Worm (Caenorhabditis elegans) whole organism, L3 larva: ENCODE measurements around the gene T05B4.8.

Source experiments
- R02D3.7 ChIP-seq: fragments of 150-350 bp; optimal IDR thresholded peaks from 2 replicates; lab custom pipeline; 2014; ENCODE audit warnings: missing biosample characterization, missing genetic modification characterization
- ZK546.5 ChIP-seq: sonication (generic microtip); optimal IDR thresholded peaks from 2 replicates; lab custom pipeline; 2017; ENCODE audit warnings: missing biosample characterization, missing genetic modification characterization
- ama-1 ChIP-seq: fragments of 150-350 bp; optimal IDR thresholded peaks from 2 replicates; lab custom pipeline; 2018
- ceh-16 ChIP-seq: sonication (generic microtip); optimal IDR thresholded peaks from 2 replicates; lab custom pipeline; 2017; ENCODE audit warnings: missing biosample characterization, missing genetic modification characterization
- ceh-28 ChIP-seq: fragments of 150-350 bp; optimal IDR thresholded peaks from 2 replicates; lab custom pipeline; 2014; ENCODE audit warnings: missing biosample characterization, missing genetic modification reagents, missing genetic modification characterization
- ceh-82 ChIP-seq: fragments of 150-350 bp; optimal IDR thresholded peaks from 2 replicates; lab custom pipeline; 2014; ENCODE audit warnings: missing biosample characterization, missing genetic modification characterization
- daf-12 ChIP-seq: fragments of 150-350 bp; optimal IDR thresholded peaks from 2 replicates; lab custom pipeline; 2014; ENCODE audit warnings: missing biosample characterization, missing genetic modification reagents, missing genetic modification characterization
- elt-2 ChIP-seq: sonication (generic microtip); optimal IDR thresholded peaks from 2 replicates; lab custom pipeline; 2016; ENCODE audit warnings: missing genetic modification reagents, mild to moderate bottlenecking, missing genetic modification characterization, missing compliant biosample characterization
- eor-1 ChIP-seq, 2 experiments: fragments of 150-350 bp; optimal IDR thresholded peaks; 2 replicates each; lab custom pipeline; 2014 to 2018; ENCODE audit warnings: missing biosample characterization in 2 of 2, missing genetic modification characterization in 2 of 2
- fkh-2 ChIP-seq: fragments of 150-350 bp; optimal IDR thresholded peaks from 2 replicates; lab custom pipeline; 2014; ENCODE audit warnings: missing biosample characterization, missing genetic modification reagents, missing genetic modification characterization
- fos-1 ChIP-seq: fragments of 150-350 bp; optimal IDR thresholded peaks from 2 replicates; lab custom pipeline; 2014; ENCODE audit warnings: missing biosample characterization, missing genetic modification characterization
- hmg-11 ChIP-seq: sonication (generic microtip); optimal IDR thresholded peaks from 2 replicates; lab custom pipeline; 2016; ENCODE audit warnings: missing genetic modification characterization, missing compliant biosample characterization
- lin-15B ChIP-seq: fragments of 150-350 bp; optimal IDR thresholded peaks from 2 replicates; lab custom pipeline; 2014; ENCODE audit warnings: missing biosample characterization, missing genetic modification characterization
- lin-39 ChIP-seq: fragments of 150-350 bp; optimal IDR thresholded peaks from 2 replicates; lab custom pipeline; 2018; ENCODE audit warnings: missing biosample characterization, missing genetic modification reagents, missing genetic modification characterization
- lsy-12 ChIP-seq: sonication (generic microtip); optimal IDR thresholded peaks from 2 replicates; lab custom pipeline; 2016; ENCODE audit warnings: mild to moderate bottlenecking, missing genetic modification characterization, missing compliant biosample characterization
- mml-1 ChIP-seq: fragments of 150-350 bp; sonication (generic microtip); optimal IDR thresholded peaks from 3 replicates; lab custom pipeline; 2014; ENCODE audit warnings: missing biosample characterization, missing genetic modification characterization
- nfya-1 ChIP-seq: sonication (generic microtip); optimal IDR thresholded peaks from 2 replicates; lab custom pipeline; 2017; ENCODE audit warnings: missing genetic modification characterization, mild to moderate bottlenecking, missing compliant biosample characterization, antibody characterized with exemption, moderate library complexity; ENCODE audit not compliant: insufficient read depth
- nhr-11 ChIP-seq: fragments of 150-350 bp; optimal IDR thresholded peaks from 2 replicates; lab custom pipeline; 2014; ENCODE audit warnings: missing biosample characterization, missing genetic modification characterization
- nhr-12 ChIP-seq: fragments of 150-350 bp; optimal IDR thresholded peaks from 2 replicates; lab custom pipeline; 2014; ENCODE audit warnings: missing biosample characterization, missing genetic modification characterization
- nhr-23 ChIP-seq: fragments of 150-350 bp; optimal IDR thresholded peaks from 2 replicates; lab custom pipeline; 2014; ENCODE audit warnings: missing biosample characterization, missing genetic modification reagents, missing genetic modification characterization
- nhr-25 ChIP-seq: sonication (generic microtip); optimal IDR thresholded peaks from 2 replicates; lab custom pipeline; 2017; ENCODE audit warnings: missing biosample characterization, missing genetic modification characterization
- nhr-28 ChIP-seq: fragments of 150-350 bp; optimal IDR thresholded peaks from 2 replicates; lab custom pipeline; 2014; ENCODE audit warnings: missing biosample characterization, missing genetic modification characterization
- nhr-43 ChIP-seq: sonication (generic microtip); optimal IDR thresholded peaks from 2 replicates; lab custom pipeline; 2016; ENCODE audit warnings: mild to moderate bottlenecking, missing genetic modification characterization, missing compliant biosample characterization; ENCODE audit not compliant: poor library complexity, severe bottlenecking
- nhr-67 ChIP-seq: fragments of 150-350 bp; optimal IDR thresholded peaks from 2 replicates; lab custom pipeline; 2014; ENCODE audit warnings: missing biosample characterization, missing genetic modification characterization
- nhr-77 ChIP-seq: fragments of 150-350 bp; optimal IDR thresholded peaks from 2 replicates; lab custom pipeline; 2014; ENCODE audit warnings: missing biosample characterization, missing genetic modification characterization
- pha-4 ChIP-seq: fragments of 150-350 bp; optimal IDR thresholded peaks from 2 replicates; lab custom pipeline; 2014; ENCODE audit warnings: missing biosample characterization, missing genetic modification reagents, missing genetic modification characterization
- pqm-1 ChIP-seq: fragments of 150-350 bp; optimal IDR thresholded peaks from 2 replicates; lab custom pipeline; 2017; ENCODE audit warnings: missing biosample characterization, missing genetic modification characterization, inconsistent platforms
- sea-2 ChIP-seq: fragments of 150-350 bp; sonication (generic microtip); optimal IDR thresholded peaks from 4 replicates; lab custom pipeline; 2014; ENCODE audit warnings: missing biosample characterization, missing genetic modification reagents, missing genetic modification characterization
- skn-1 ChIP-seq: fragments of 150-350 bp; optimal IDR thresholded peaks from 2 replicates; lab custom pipeline; 2014; ENCODE audit warnings: missing biosample characterization, missing genetic modification characterization
- snpc-4 ChIP-seq: fragments of 150-350 bp; optimal IDR thresholded peaks from 2 replicates; lab custom pipeline; 2014; ENCODE audit warnings: missing biosample characterization, missing genetic modification characterization
- zag-1 ChIP-seq: fragments of 150-350 bp; optimal IDR thresholded peaks from 2 replicates; lab custom pipeline; 2014; ENCODE audit warnings: missing biosample characterization, missing genetic modification characterization
- ztf-4 ChIP-seq: fragments of 150-350 bp; optimal IDR thresholded peaks from 2 replicates; lab custom pipeline; 2014; ENCODE audit warnings: missing biosample characterization, missing genetic modification characterization

The T05B4.8 gene

ce11 chrV:4104298-4104697 lies 11.7 kb downstream of the T05B4.8 start, which contains the start of gene srj-39:
Gene srj-39, plus strand, starts transcription at chrV:4104598.
- TF ChIP-seq elt-2 (tag; lab: Kevin White, UChicago), result no peak
- no peak for TF ChIP-seq fkh-2 (tag; lab: Kevin White, UChicago)
- TF ChIP-seq hmg-11, result no peak
- no peak for TF ChIP-seq sea-2 (GFP tag; lab: Kevin White, UChicago)
- no peak for TF ChIP-seq daf-12
- TF ChIP-seq nhr-25 (tag; lab: Kevin White, UChicago), result no peak
- no peak for TF ChIP-seq ama-1
- no peak for TF ChIP-seq nhr-11
- TF ChIP-seq nhr-67 (tag; lab: Kevin White, UChicago), result no peak
- TF ChIP-seq ceh-28 (tag; lab: Kevin White, UChicago), result no peak
- no peak for TF ChIP-seq snpc-4 (tag; lab: Kevin White, UChicago)
- TF ChIP-seq ztf-4 (tag; lab: Kevin White, UChicago), result no peak
- TF ChIP-seq nhr-77 (tag; lab: Kevin White, UChicago), result no peak
- TF ChIP-seq nhr-43 (tag; lab: Kevin White, UChicago), result no peak
- no peak for TF ChIP-seq ZK546.5 (tag; lab: Kevin White, UChicago)
- TF ChIP-seq ceh-82 (tag; lab: Kevin White, UChicago), result no peak
- TF ChIP-seq lin-39, result no peak
- no peak for TF ChIP-seq ceh-16 (tag; lab: Kevin White, UChicago)
- no peak for TF ChIP-seq fos-1 (tag; lab: Kevin White, UChicago)

- TF ChIP-seq nhr-23 (no peak), fkh-2 (tag; lab: Kevin White, UChicago) (no peak), nhr-25 (tag; lab: Kevin White, UChicago) (no peak), elt-2 (tag; lab: Kevin White, UChicago) (no peak), nhr-77 (tag; lab: Kevin White, UChicago) (no peak), lsy-12 (tag; lab: Kevin White, UChicago) (no peak), nfya-1 (tag; lab: Kevin White, UChicago) (no peak), sea-2 (GFP tag; lab: Kevin White, UChicago) (no peak), fos-1 (tag; lab: Kevin White, UChicago) (no peak), ZK546.5 (tag; lab: Kevin White, UChicago) (no peak), zag-1 (tag; lab: Kevin White, UChicago) (no peak), R02D3.7 (tag; lab: Kevin White, UChicago) (no peak), nhr-43 (tag; lab: Kevin White, UChicago) (no peak)
These were observed 14.4 kb downstream of the T05B4.8 start, which contains the start of gene srj-40 for ce11 chrV:4101567-4101966. Gene srj-40, plus strand, starts transcription at chrV:4101867.

ce11 chrV:4094740-4095139 lies 21.2 kb downstream of the T05B4.8 start, which contains the start of gene nhr-181:
Gene nhr-181, plus strand, starts transcription at chrV:4095040.
- TF ChIP-seq mml-1 (tag; lab: Kevin White, UChicago) (no peak), nhr-12 (tag; lab: Kevin White, UChicago) (no peak), pqm-1 (tag; lab: Kevin White, UChicago) (no peak), nhr-23 (no peak), lsy-12 (tag; lab: Kevin White, UChicago) (no peak), snpc-4 (tag; lab: Kevin White, UChicago) (no peak), daf-12 (no peak), lin-15B (tag; lab: Kevin White, UChicago) (no peak)

ce11 chrV:4082952-4083351 lies 33.0 kb downstream of the T05B4.8 start, which contains the start of gene F38H12.5:
Gene F38H12.5, minus strand, starts transcription at chrV:4083052.
- TF ChIP-seq hmg-11 (no peak), lsy-12 (tag; lab: Kevin White, UChicago) (no peak), nhr-12 (tag; lab: Kevin White, UChicago) (no peak), nhr-67 (tag; lab: Kevin White, UChicago) (no peak), lin-39 (no peak), ceh-28 (tag; lab: Kevin White, UChicago) (no peak), fkh-2 (tag; lab: Kevin White, UChicago) (no peak), zag-1 (tag; lab: Kevin White, UChicago) (no peak), skn-1 (no peak), eor-1 (tag; optimal IDR thresholded peaks at IDR 0.05; lab: Kevin White, UChicago) (no peak), pha-4 (tag; lab: Kevin White, UChicago) (no peak), nhr-77 (tag; lab: Kevin White, UChicago) (no peak), nhr-28 (tag; lab: Kevin White, UChicago) (no peak), elt-2 (tag; lab: Kevin White, UChicago) (no peak), lin-15B (tag; lab: Kevin White, UChicago) (no peak), mml-1 (tag; lab: Kevin White, UChicago) (no peak), nhr-11 (no peak)
